Worm (Caenorhabditis elegans) whole organism, early embryonic: ENCODE results near the gene ttr-49.

ENCODE experiments used
- B0310.2 ChIP-seq: sonication (generic microtip); optimal IDR thresholded peaks from 2 replicates; lab custom pipeline; 2016; ENCODE audit warnings: mild to moderate bottlenecking, missing genetic modification characterization, missing compliant biosample characterization
- F13C5.2 ChIP-seq: sonication (generic microtip); optimal IDR thresholded peaks from 2 replicates; lab custom pipeline; 2017; ENCODE audit warnings: mild to moderate bottlenecking, missing genetic modification characterization, inconsistent platforms, missing compliant biosample characterization
- aly-1 ChIP-seq: sonication (generic microtip); optimal IDR thresholded peaks from 2 replicates; lab custom pipeline; 2016; ENCODE audit warnings: missing genetic modification characterization, missing compliant biosample characterization
- ama-1 ChIP-seq: fragments of 150-350 bp; optimal IDR thresholded peaks from 2 replicates; lab custom pipeline; 2014
- ceh-13 ChIP-seq: fragments of 200-800 bp; sonication (Bioruptor generic); optimal IDR thresholded peaks from 2 replicates; lab custom pipeline; 2018; ENCODE audit warnings: mild to moderate bottlenecking, missing genetic modification characterization, missing compliant biosample characterization
- ceh-36 ChIP-seq: sonication (generic microtip); optimal IDR thresholded peaks from 2 replicates; lab custom pipeline; 2016; ENCODE audit warnings: missing genetic modification characterization, inconsistent platforms, missing compliant biosample characterization
- ets-7 ChIP-seq: sonication (generic microtip); optimal IDR thresholded peaks from 2 replicates; lab custom pipeline; 2016; ENCODE audit warnings: missing genotype, missing genetic modification characterization, missing compliant biosample characterization
- flt-1 ChIP-seq: fragments of 200-800 bp; sonication (Bioruptor generic); IDR thresholded peaks from 2 replicates; pipeline ENCODE4 v1.3.6; 2022; ENCODE audit warnings: missing genetic modification characterization, missing compliant biosample characterization
- hmbx-1 ChIP-seq: sonication (generic microtip); optimal IDR thresholded peaks from 2 replicates; lab custom pipeline; 2016; ENCODE audit warnings: mild to moderate bottlenecking, missing genetic modification characterization, missing compliant biosample characterization
- hmg-4 ChIP-seq: fragments of 200-800 bp; sonication (Bioruptor generic); optimal IDR thresholded peaks from 2 replicates; lab custom pipeline; 2018; ENCODE audit warnings: mild to moderate bottlenecking, missing genetic modification characterization, missing compliant biosample characterization
- hnd-1 ChIP-seq: sonication (generic microtip); optimal IDR thresholded peaks from 2 replicates; lab custom pipeline; 2016; ENCODE audit warnings: missing genetic modification characterization, missing compliant biosample characterization
- pes-1 ChIP-seq: fragments of 200-800 bp; sonication (Bioruptor generic); IDR thresholded peaks from 2 replicates; pipeline ENCODE4 v1.3.6; 2022; ENCODE audit warnings: missing genetic modification reagents, missing genetic modification characterization, missing compliant biosample characterization
- scrt-1 ChIP-seq: fragments of 200-800 bp; sonication (Bioruptor generic); IDR thresholded peaks from 2 replicates; pipeline ENCODE4 v1.3.6; 2022; ENCODE audit warnings: missing genetic modification characterization, missing compliant biosample characterization
- sea-1 ChIP-seq: fragments of 200-800 bp; sonication (Bioruptor generic); conservative IDR thresholded peaks from 2 replicates; pipeline ENCODE4 v1.3.6; 2022; ENCODE audit warnings: missing genetic modification characterization, missing compliant biosample characterization
- tbx-11 ChIP-seq: fragments of 200-800 bp; sonication (Bioruptor generic); IDR thresholded peaks from 2 replicates; pipeline ENCODE4 v1.3.6; 2022; ENCODE audit warnings: missing genetic modification characterization, missing compliant biosample characterization
- tbx-37 ChIP-seq: fragments of 200-800 bp; sonication (Bioruptor generic); conservative IDR thresholded peaks from 2 replicates; pipeline ENCODE4 v1.3.6; 2022; ENCODE audit warnings: missing genetic modification reagents, missing genetic modification characterization, missing compliant biosample characterization
- tra-4 ChIP-seq: sonication (generic microtip); optimal IDR thresholded peaks from 2 replicates; lab custom pipeline; 2017; ENCODE audit warnings: missing genetic modification characterization, missing compliant biosample characterization

Gene ttr-49

DNA sequence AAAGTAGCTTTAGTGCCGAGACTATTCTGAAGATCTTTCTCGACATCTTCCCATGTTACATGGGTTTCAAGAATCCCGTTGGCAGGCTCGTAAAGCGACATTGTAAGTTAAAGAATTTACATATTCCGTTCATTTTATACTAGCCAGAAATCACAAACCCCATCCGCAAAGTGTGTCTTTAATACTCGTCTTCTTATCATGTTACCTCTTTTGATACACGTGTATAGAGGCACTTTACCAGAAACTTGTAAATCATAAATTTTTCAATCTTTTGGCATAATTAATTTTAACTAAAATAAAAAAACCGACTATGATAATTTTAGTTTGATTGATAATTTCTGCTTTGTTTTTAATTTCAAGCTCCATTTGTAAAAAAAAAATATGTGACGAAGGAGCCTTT lies 14.7 kb upstream of the ttr-49 start, which contains the start of gene E02C12.6:
Gene E02C12.6, minus strand, starts transcription at position 101 of the 400 bp plus-strand sequence.
- TF ChIP-seq scrt-1 (GFP tag; lab: Robert Waterston, UW) = no peak
- no peak for TF ChIP-seq pes-1 (GFP tag; lab: Robert Waterston, UW)
- TF ChIP-seq F13C5.2 = no peak
- TF ChIP-seq tbx-37 = no peak
- no peak for TF ChIP-seq tra-4 (tag; lab: Kevin White, UChicago)
- no peak for TF ChIP-seq ets-7
- no peak for TF ChIP-seq ceh-36 (tag; lab: Kevin White, UChicago)
- TF ChIP-seq B0310.2 (tag; lab: Kevin White, UChicago) = no peak
- TF ChIP-seq flt-1 (GFP tag; lab: Robert Waterston, UW) = no peak
- TF ChIP-seq aly-1 (tag; lab: Kevin White, UChicago) = no peak
- TF ChIP-seq hmg-4 (GFP tag; lab: Kevin White, UChicago) = no peak
- TF ChIP-seq hmbx-1 (tag; lab: Kevin White, UChicago) = no peak
- TF ChIP-seq tbx-11 (GFP tag; lab: Robert Waterston, UW) = no peak

DNA sequence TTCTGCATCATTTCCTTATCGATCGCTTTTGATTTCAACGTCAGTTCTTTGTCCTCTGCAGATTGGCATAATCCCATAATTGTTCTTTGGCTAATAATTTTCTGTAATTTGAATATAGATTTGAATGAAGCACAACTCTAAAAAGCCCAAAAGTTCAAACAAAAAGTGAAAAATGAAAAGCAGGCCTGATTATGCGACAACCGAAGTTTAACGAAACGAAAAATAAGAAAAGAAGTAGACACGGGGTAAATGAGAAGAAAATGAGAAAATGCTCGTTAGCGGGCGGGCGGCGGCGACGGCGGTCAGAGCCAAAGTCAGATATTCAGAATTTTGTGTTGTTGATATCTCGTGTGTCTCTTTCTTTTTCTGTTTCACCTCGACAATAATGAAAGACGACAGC lies 3.4 kb upstream of the ttr-49 start, which contains the start of gene gpa-3:
Gene gpa-3, minus strand, starts transcription at position 101 of the 400 bp plus-strand sequence.
- no peak for TF ChIP-seq B0310.2 (tag; lab: Kevin White, UChicago)
- no peak for TF ChIP-seq flt-1 (GFP tag; lab: Robert Waterston, UW)

DNA sequence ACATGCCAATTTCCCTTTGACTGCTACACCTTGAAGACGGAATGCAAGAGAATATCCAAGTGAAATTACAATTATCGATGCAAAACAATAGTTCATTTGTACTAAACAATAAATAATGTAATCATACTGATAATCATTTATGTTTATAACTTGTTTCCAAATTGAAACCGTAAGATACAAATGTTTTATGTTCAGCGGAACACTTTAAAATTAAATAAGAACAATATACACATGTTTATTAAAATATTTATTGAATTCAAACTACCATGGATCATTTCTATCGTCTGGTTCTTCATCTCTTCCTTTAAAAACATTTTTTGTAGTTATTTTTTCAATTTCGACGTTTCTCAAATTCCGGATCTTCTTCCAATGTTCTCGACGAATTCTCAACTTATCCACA lies 944 bp downstream of the ttr-49 start, which contains the start of gene ttr-40:
Gene ttr-40, minus strand, starts transcription at position 101 of the 400 bp plus-strand sequence.
- no peak for TF ChIP-seq B0310.2 (tag; lab: Kevin White, UChicago)
- no peak for TF ChIP-seq pes-1 (GFP tag; lab: Robert Waterston, UW)
- TF ChIP-seq ceh-36 (tag; lab: Kevin White, UChicago) = no peak
- TF ChIP-seq aly-1 (tag; lab: Kevin White, UChicago) = no peak

DNA sequence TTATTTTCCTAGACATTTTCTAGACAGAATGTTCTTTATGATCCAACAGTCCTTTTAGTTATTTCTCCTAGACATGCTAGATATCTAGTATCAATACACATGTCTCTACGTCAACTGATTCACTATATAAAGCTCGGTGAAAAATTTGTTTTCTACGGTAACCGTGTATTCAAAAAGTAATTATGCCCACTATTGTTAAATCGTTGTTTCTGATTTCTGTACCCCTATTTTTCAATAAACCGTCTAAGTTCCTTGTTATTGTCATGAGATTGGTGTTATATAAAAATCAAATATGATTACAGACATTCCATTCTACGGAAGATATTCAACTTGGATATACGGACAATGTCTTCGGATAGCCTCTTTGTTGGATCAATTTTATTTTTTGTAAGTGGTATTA lies 3.4 kb downstream of the ttr-49 start, which contains the start of gene srx-46:
Gene srx-46, plus strand, starts transcription at position 301 of the 400 bp plus-strand sequence.
- no peak for TF ChIP-seq scrt-1 (GFP tag; lab: Robert Waterston, UW)
- TF ChIP-seq ceh-13 (GFP tag; lab: Kevin White, UChicago) = no peak
- no peak for TF ChIP-seq aly-1 (tag; lab: Kevin White, UChicago)
- TF ChIP-seq B0310.2 (tag; lab: Kevin White, UChicago) = no peak
- no peak for TF ChIP-seq tra-4 (tag; lab: Kevin White, UChicago)
- no peak for TF ChIP-seq ama-1
- TF ChIP-seq flt-1 (GFP tag; lab: Robert Waterston, UW) = no peak
- TF ChIP-seq hmbx-1 (tag; lab: Kevin White, UChicago) = no peak
- TF ChIP-seq hnd-1 (tag; lab: Kevin White, UChicago) = no peak
- no peak for TF ChIP-seq ceh-36 (tag; lab: Kevin White, UChicago)
- no peak for TF ChIP-seq pes-1 (GFP tag; lab: Robert Waterston, UW)
- TF ChIP-seq sea-1 = no peak
- TF ChIP-seq tbx-11 (GFP tag; lab: Robert Waterston, UW) = no peak
- no peak for TF ChIP-seq F13C5.2
- no peak for TF ChIP-seq ets-7
- TF ChIP-seq tbx-37 = no peak

DNA sequence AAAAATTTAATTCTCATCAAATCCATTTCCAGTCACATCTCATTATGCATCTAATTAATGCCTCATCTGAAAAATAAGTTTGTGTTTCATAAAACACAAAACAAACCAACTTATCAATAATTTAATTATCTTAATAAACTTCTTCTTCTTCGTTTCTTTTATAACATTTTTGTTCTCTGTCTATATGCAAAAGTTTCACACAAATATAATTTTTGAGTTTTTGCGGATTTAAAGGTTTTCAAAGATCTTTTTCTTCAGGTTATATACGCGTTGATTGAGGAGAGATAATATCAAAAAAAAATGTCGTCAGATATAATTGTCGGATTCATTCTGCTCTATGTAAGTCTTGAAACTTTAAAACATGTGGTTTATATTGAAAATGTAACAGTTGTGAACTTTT lies 6.6 kb downstream of the ttr-49 start, which contains the start of gene srx-47:
Gene srx-47, plus strand, starts transcription at position 301 of the 400 bp plus-strand sequence.
- TF ChIP-seq ets-7 = no peak
- TF ChIP-seq tbx-11 (GFP tag; lab: Robert Waterston, UW) = no peak
- TF ChIP-seq flt-1 (GFP tag; lab: Robert Waterston, UW) = no peak
- no peak for TF ChIP-seq tbx-37
- TF ChIP-seq B0310.2 (tag; lab: Kevin White, UChicago) = no peak
- no peak for TF ChIP-seq pes-1 (GFP tag; lab: Robert Waterston, UW)
- TF ChIP-seq hnd-1 (tag; lab: Kevin White, UChicago) = no peak
- no peak for TF ChIP-seq sea-1
- no peak for TF ChIP-seq aly-1 (tag; lab: Kevin White, UChicago)
- TF ChIP-seq ceh-13 (GFP tag; lab: Kevin White, UChicago) = no peak
- TF ChIP-seq hmbx-1 (tag; lab: Kevin White, UChicago) = no peak
- no peak for TF ChIP-seq ceh-36 (tag; lab: Kevin White, UChicago)
- TF ChIP-seq hmg-4 (GFP tag; lab: Kevin White, UChicago) = no peak
- no peak for TF ChIP-seq ama-1

DNA sequence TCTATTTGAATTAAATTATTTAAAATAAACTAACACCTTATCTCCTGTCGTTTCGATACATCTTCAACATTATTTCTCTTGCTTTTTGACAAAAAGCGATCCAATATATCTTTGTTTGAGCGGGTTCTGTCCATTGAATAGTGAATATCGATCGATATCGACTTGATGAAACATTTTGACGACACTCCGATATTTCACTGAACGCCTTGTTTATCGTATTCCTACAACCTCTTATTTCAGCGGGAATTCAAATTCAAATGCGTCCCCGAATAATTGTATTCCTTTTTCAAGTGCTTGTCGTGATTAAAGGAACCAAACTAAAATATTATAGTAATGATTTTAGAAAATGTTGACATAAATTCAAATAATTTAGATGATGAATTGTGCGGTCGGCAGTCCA lies 9.5 kb downstream of the ttr-49 start, which contains the start of the genes K07B1.7 and try-5:
Gene K07B1.7, minus strand, starts transcription at position 159 of the 400 bp plus-strand sequence.
Gene try-5, plus strand, starts transcription at position 241 of the 400 bp plus-strand sequence.
- TF ChIP-seq flt-1 (GFP tag; lab: Robert Waterston, UW) = no peak

DNA sequence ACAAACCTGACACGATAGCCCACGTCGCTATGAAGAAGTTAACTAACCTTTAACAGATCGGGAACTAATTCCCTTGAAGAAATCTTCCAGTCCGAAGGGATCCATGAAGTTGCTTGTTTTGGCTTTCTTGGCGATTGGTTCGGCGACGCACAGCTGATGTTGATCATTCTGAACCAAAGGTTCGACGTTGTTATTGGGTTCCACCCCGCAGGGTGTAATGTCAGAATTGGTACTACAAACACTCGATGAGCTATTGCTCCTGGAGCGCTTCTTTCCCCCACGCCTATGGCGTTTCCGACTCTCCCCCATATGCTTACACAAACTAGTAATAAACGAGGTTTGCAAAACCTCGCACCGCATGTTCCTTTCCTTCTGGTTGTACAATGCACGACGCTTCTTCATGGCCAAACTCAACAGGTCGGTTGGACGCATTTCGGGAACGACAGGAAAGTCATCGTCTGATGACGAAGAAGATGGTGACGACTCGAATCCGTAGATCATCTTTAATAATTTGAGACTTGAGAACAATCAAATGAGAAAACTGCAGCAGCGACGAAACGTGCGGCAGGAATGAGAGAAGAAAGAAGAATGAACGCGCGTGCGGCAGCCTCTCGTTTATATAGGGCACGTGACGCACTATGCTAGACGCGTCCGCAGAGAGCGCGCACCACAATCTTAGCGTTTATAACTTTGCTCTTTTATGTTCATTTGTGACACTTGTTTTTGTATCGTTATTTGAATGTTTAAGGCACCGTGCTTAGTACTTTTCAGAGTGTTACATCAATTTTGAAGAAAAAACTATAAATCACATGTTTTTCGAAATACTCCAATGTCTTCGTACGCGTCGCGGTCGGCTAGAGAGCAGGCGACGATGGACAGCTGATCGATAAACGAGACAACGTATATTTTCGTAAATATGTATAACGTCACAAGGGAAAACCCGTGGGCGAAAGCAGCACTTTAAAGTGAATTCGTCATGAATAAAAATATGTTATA lies 12.4 kb downstream of the ttr-49 start, which contains the start of gene tos-1:
Gene tos-1, minus strand, starts transcription at position 575 of the 996 bp plus-strand sequence.
- TF ChIP-seq ama-1 (peak; percentile 99), pes-1 (GFP tag; lab: Robert Waterston, UW) (peak; percentile 68), F13C5.2 (peak; percentile 98), tbx-11 (GFP tag; lab: Robert Waterston, UW) (peak; percentile 62), tra-4 (tag; lab: Kevin White, UChicago) (peak; percentile 52), ceh-36 (tag; lab: Kevin White, UChicago) (peak; percentile 70), hnd-1 (tag; lab: Kevin White, UChicago) (peak; percentile 57), aly-1 (tag; lab: Kevin White, UChicago) (peak; percentile 70), ceh-13 (GFP tag; lab: Kevin White, UChicago) (peak; percentile 38), scrt-1 (GFP tag; lab: Robert Waterston, UW) (0 out of 2 replicates have a peak, but pooled peaks have one; percentile 45), B0310.2 (tag; lab: Kevin White, UChicago) (peak; percentile 62), ets-7 (peak; percentile 54), flt-1 (GFP tag; lab: Robert Waterston, UW) (peak; percentile 64), hmbx-1 (tag; lab: Kevin White, UChicago) (peak; percentile 66), sea-1 (peak; percentile 62; the same call in 1 of the 2 replicates), tbx-37 (no peak), hmg-4 (GFP tag; lab: Kevin White, UChicago) (peak; percentile 86)
